Worm (Caenorhabditis elegans) whole organism, L2 larva: ENCODE measurements around the gene C42D4.13.

Experiments used
- C34F6.9 ChIP-seq: fragments of 150-350 bp; optimal IDR thresholded peaks from 2 replicates; lab custom pipeline; 2014; ENCODE audit warnings: missing biosample characterization, missing genetic modification characterization
- F13H6.1 ChIP-seq: sonication (generic microtip); optimal IDR thresholded peaks from 2 replicates; lab custom pipeline; 2016; ENCODE audit warnings: missing genetic modification characterization, missing compliant biosample characterization
- R02D3.7 ChIP-seq: fragments of 150-350 bp; optimal IDR thresholded peaks from 2 replicates; lab custom pipeline; 2014; ENCODE audit warnings: missing biosample characterization, missing genetic modification characterization
- Y55F3AM.14 ChIP-seq: fragments of 200-800 bp; sonication (Bioruptor generic); optimal IDR thresholded peaks from 2 replicates; lab custom pipeline; 2018; ENCODE audit warnings: mild to moderate bottlenecking, missing genetic modification characterization, missing compliant biosample characterization
- ZK546.5 ChIP-seq: sonication (generic microtip); optimal IDR thresholded peaks from 2 replicates; lab custom pipeline; 2017; ENCODE audit warnings: missing biosample characterization, missing genetic modification characterization
- alr-1 ChIP-seq: fragments of 150-350 bp; optimal IDR thresholded peaks from 2 replicates; lab custom pipeline; 2014; ENCODE audit warnings: missing biosample characterization, missing genetic modification characterization
- aly-2 ChIP-seq: fragments of 150-350 bp; optimal IDR thresholded peaks from 2 replicates; lab custom pipeline; 2014; ENCODE audit warnings: missing biosample characterization, missing genetic modification characterization
- ama-1 ChIP-seq: fragments of 150-350 bp; optimal IDR thresholded peaks from 2 replicates; lab custom pipeline; 2018; ENCODE audit warnings: inconsistent platforms
- blmp-1 ChIP-seq: sonication (generic microtip); optimal IDR thresholded peaks from 2 replicates; lab custom pipeline; 2017; ENCODE audit warnings: missing genetic modification characterization, mild to moderate bottlenecking, missing compliant biosample characterization, antibody characterized with exemption, moderate library complexity; ENCODE audit not compliant: insufficient read depth
- ceh-16 ChIP-seq: fragments of 150-350 bp; optimal IDR thresholded peaks from 2 replicates; lab custom pipeline; 2014; ENCODE audit warnings: missing biosample characterization, missing genetic modification characterization
- crh-2 ChIP-seq: sonication (generic microtip); optimal IDR thresholded peaks from 2 replicates; lab custom pipeline; 2017; ENCODE audit warnings: missing biosample characterization, missing genetic modification characterization
- elt-1 ChIP-seq: fragments of 150-350 bp; optimal IDR thresholded peaks from 2 replicates; lab custom pipeline; 2014; ENCODE audit warnings: missing biosample characterization, missing genetic modification characterization
- fos-1 ChIP-seq: fragments of 150-350 bp; optimal IDR thresholded peaks from 2 replicates; lab custom pipeline; 2014; ENCODE audit warnings: missing biosample characterization, missing genetic modification characterization
- gmeb-1 ChIP-seq: fragments of 150-350 bp; optimal IDR thresholded peaks from 2 replicates; lab custom pipeline; 2014; ENCODE audit warnings: missing biosample characterization, missing genetic modification characterization
- lin-11 ChIP-seq: fragments of 150-350 bp; sonication (generic microtip); optimal IDR thresholded peaks from 2 replicates; lab custom pipeline; 2014; ENCODE audit warnings: missing biosample characterization, missing genetic modification characterization, inconsistent platforms, mixed read lengths
- lin-13 ChIP-seq: fragments of 150-350 bp; optimal IDR thresholded peaks from 2 replicates; lab custom pipeline; 2014; ENCODE audit warnings: missing biosample characterization, missing genetic modification reagents, missing genetic modification characterization
- lin-39 ChIP-seq: fragments of 150-350 bp; optimal IDR thresholded peaks from 2 replicates; lab custom pipeline; 2014; ENCODE audit warnings: missing biosample characterization, missing genetic modification reagents, missing genetic modification characterization
- lsy-2 ChIP-seq, 2 experiments: fragments of 150-350 bp in 1 of 2; sonication (generic microtip) in 1 of 2; optimal IDR thresholded peaks; 2 replicates each; lab custom pipeline; 2014 to 2017; ENCODE audit warnings: missing biosample characterization in 2 of 2, missing genetic modification characterization in 2 of 2
- mab-5 ChIP-seq: fragments of 150-350 bp; optimal IDR thresholded peaks from 2 replicates; lab custom pipeline; 2014; ENCODE audit warnings: missing biosample characterization, missing genetic modification characterization
- mbf-1 ChIP-seq: sonication (generic microtip); optimal IDR thresholded peaks from 2 replicates; lab custom pipeline; 2017; ENCODE audit warnings: missing biosample characterization, missing genetic modification characterization
- mdl-1 ChIP-seq, 2 experiments: fragments of 150-350 bp in 1 of 2; sonication (generic microtip) in 1 of 2; optimal IDR thresholded peaks; 2 replicates each; lab custom pipeline; 2017; ENCODE audit warnings: missing biosample characterization in 2 of 2, missing genetic modification characterization in 2 of 2
- nhr-10 ChIP-seq: sonication (generic microtip); optimal IDR thresholded peaks from 2 replicates; lab custom pipeline; 2017; ENCODE audit warnings: missing biosample characterization, missing genetic modification characterization
- nhr-11 ChIP-seq: fragments of 150-350 bp; optimal IDR thresholded peaks from 2 replicates; lab custom pipeline; 2014; ENCODE audit warnings: missing biosample characterization, missing genetic modification characterization
- nhr-12 ChIP-seq: fragments of 150-350 bp; optimal IDR thresholded peaks from 2 replicates; lab custom pipeline; 2014; ENCODE audit warnings: missing biosample characterization, missing genetic modification characterization
- nhr-23 ChIP-seq: fragments of 150-350 bp; optimal IDR thresholded peaks from 2 replicates; lab custom pipeline; 2014; ENCODE audit warnings: missing biosample characterization, missing genetic modification reagents, missing genetic modification characterization
- nhr-25 ChIP-seq: fragments of 150-350 bp; sonication (generic microtip); optimal IDR thresholded peaks from 3 replicates; lab custom pipeline; 2014; ENCODE audit warnings: missing biosample characterization, missing genetic modification characterization
- nhr-6 ChIP-seq: fragments of 150-350 bp; optimal IDR thresholded peaks from 2 replicates; lab custom pipeline; 2014; ENCODE audit warnings: missing biosample characterization, missing genetic modification characterization
- nhr-77 ChIP-seq: fragments of 150-350 bp; optimal IDR thresholded peaks from 2 replicates; lab custom pipeline; 2014; ENCODE audit warnings: missing biosample characterization, missing genetic modification characterization
- sem-4 ChIP-seq: fragments of 150-350 bp; optimal IDR thresholded peaks from 2 replicates; lab custom pipeline; 2014; ENCODE audit warnings: missing biosample characterization, missing genetic modification reagents, missing genetic modification characterization
- skn-1 ChIP-seq: sonication (generic microtip); optimal IDR thresholded peaks from 2 replicates; lab custom pipeline; 2017; ENCODE audit warnings: missing biosample characterization, missing genetic modification characterization
- sma-3 ChIP-seq: sonication (generic microtip); optimal IDR thresholded peaks from 2 replicates; lab custom pipeline; 2016; ENCODE audit warnings: missing genetic modification reagents, missing genetic modification characterization, missing compliant biosample characterization
- sma-9 ChIP-seq, 2 experiments: fragments of 150-350 bp in 1 of 2; sonication (generic microtip) in 1 of 2; optimal IDR thresholded peaks; 2 replicates each; lab custom pipeline; 2014 to 2016; ENCODE audit warnings: missing genetic modification characterization in 2 of 2, mild to moderate bottlenecking in 1 of 2, missing biosample characterization in 1 of 2, missing compliant biosample characterization in 1 of 2, missing genetic modification reagents in 1 of 2, moderate library complexity in 1 of 2
- snpc-4 ChIP-seq: fragments of 150-350 bp; optimal IDR thresholded peaks from 2 replicates; lab custom pipeline; 2014; ENCODE audit warnings: missing biosample characterization, missing genetic modification characterization
- unc-39 ChIP-seq: fragments of 150-350 bp; optimal IDR thresholded peaks from 2 replicates; lab custom pipeline; 2014; ENCODE audit warnings: missing biosample characterization, missing genetic modification characterization
- unc-55 ChIP-seq: fragments of 150-350 bp; sonication (generic microtip); optimal IDR thresholded peaks from 3 replicates; lab custom pipeline; 2014; ENCODE audit warnings: missing biosample characterization, missing genetic modification reagents, missing genetic modification characterization
- unc-62 ChIP-seq: fragments of 150-350 bp; optimal IDR thresholded peaks from 2 replicates; lab custom pipeline; 2014; ENCODE audit warnings: missing biosample characterization, missing genetic modification reagents, missing genetic modification characterization
- zag-1 ChIP-seq: fragments of 150-350 bp; optimal IDR thresholded peaks from 2 replicates; lab custom pipeline; 2014; ENCODE audit warnings: missing biosample characterization, missing genetic modification characterization
- ztf-1 ChIP-seq: fragments of 200-800 bp; sonication (Bioruptor generic); conservative IDR thresholded peaks from 2 replicates; pipeline ENCODE4 v1.3.6; 2022; ENCODE audit warnings: missing genetic modification characterization, missing compliant biosample characterization
- ztf-11 ChIP-seq: sonication (generic microtip); optimal IDR thresholded peaks from 2 replicates; lab custom pipeline; 2017; ENCODE audit warnings: missing biosample characterization, missing genetic modification characterization
- ztf-4 ChIP-seq: fragments of 150-350 bp; optimal IDR thresholded peaks from 2 replicates; lab custom pipeline; 2014; ENCODE audit warnings: missing biosample characterization, missing genetic modification characterization

C42D4.13 gene

ce11 chrIV:7180304-7180703 lies 7.6 kb downstream of the C42D4.13 start, which contains the start of gene cest-10:
Gene cest-10, plus strand, starts transcription at chrIV:7180557.
- TF ChIP-seq lsy-2 (tag; optimal IDR thresholded peaks at IDR 0.05; lab: Kevin White, UChicago), result no peak
- TF ChIP-seq ztf-4, result no peak
- TF ChIP-seq unc-39 (tag; lab: Kevin White, UChicago), result no peak
- no peak for TF ChIP-seq snpc-4
- no peak for TF ChIP-seq C34F6.9
- TF ChIP-seq blmp-1 (tag; lab: Kevin White, UChicago), result peak; percentile 9
- no peak for TF ChIP-seq mdl-1 (tag; optimal IDR thresholded peaks at IDR 0.05; lab: Kevin White, UChicago)
- no peak for TF ChIP-seq nhr-10
- TF ChIP-seq sma-9 (GFP tag; optimal IDR thresholded peaks at IDR 0.05; lab: Kevin White, UChicago), result peak; percentile 29
- TF ChIP-seq sma-9 (tag; optimal IDR thresholded peaks at IDR 0.05; lab: Kevin White, UChicago), result no peak
- no peak for TF ChIP-seq skn-1 (tag; lab: Kevin White, UChicago)
- TF ChIP-seq nhr-25 (tag; lab: Kevin White, UChicago), result peak; percentile 40
- peak; percentile 65 for TF ChIP-seq fos-1 (tag; lab: Kevin White, UChicago)
- no peak for TF ChIP-seq unc-62 (GFP tag; lab: Kevin White, UChicago)
- no peak for TF ChIP-seq ceh-16 (tag; lab: Kevin White, UChicago)

DNA sequence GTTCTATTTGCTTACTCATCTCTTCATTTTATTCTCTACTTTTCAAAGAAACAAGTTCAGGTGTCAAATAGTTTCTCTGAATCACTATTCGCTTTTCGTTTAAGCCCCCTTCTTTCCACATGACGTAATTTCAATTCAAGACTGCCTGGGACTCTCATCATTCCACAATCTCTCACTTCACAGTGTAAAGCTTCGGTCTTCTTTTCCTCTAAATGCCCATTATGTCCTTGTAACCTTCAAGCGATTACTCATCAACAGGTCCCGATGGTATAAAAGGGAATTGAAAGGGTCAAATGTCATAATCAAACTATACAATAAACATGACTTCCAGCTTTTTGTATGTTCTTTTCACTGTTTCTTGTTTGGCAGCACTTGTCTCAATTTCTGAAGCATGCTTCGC lies 9.0 kb downstream of the C42D4.13 start, which contains the start of gene C42D4.3:
Gene C42D4.3 (plus strand): TSS at position 298 of the 400 bp plus-strand sequence.
- TF ChIP-seq lin-13 (GFP tag; lab: Kevin White, UChicago) (no peak), unc-39 (tag; lab: Kevin White, UChicago) (no peak), aly-2 (tag; lab: Kevin White, UChicago) (no peak), fos-1 (tag; lab: Kevin White, UChicago) (peak; percentile 52), nhr-25 (tag; lab: Kevin White, UChicago) (peak; percentile 86)
- TF ChIP-seq, all 48 proteins: peak for 2

DNA sequence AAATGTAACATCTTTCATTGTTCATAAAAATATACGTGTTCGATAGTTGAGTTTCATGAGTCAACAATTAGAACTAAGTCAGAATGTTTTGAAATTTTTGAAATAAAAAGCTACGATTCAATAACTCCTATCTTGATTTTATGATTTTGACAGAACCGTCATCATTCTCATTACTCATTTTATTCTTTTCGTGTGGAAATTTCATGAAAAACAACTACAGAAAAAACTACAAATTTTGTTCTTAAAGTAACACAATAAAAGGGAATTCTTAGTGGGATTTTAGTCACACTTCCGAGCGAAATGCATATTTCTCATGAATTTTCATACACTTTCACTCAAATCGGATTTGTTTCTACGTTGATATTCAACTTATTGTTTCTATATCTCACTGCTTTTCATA lies 11.0 kb downstream of the C42D4.13 start, which contains the start of gene str-44:
Gene str-44 (plus strand): TSS at position 301 of the 400 bp plus-strand sequence.
- TF ChIP-seq lin-11 (tag; lab: Kevin White, UChicago) (no peak), C34F6.9 (no peak), crh-2 (tag; lab: Kevin White, UChicago) (no peak), unc-55 (GFP tag; lab: Kevin White, UChicago) (no peak), R02D3.7 (tag; lab: Kevin White, UChicago) (no peak), nhr-77 (no peak), gmeb-1 (tag; lab: Kevin White, UChicago) (no peak), lsy-2 (tag; optimal IDR thresholded peaks at IDR 0.05; lab: Kevin White, UChicago) (no peak), mbf-1 (tag; lab: Kevin White, UChicago) (no peak), sem-4 (tag; lab: Kevin White, UChicago) (no peak), blmp-1 (tag; lab: Kevin White, UChicago) (no peak), nhr-23 (tag; lab: Kevin White, UChicago) (no peak), ztf-4 (no peak)

DNA sequence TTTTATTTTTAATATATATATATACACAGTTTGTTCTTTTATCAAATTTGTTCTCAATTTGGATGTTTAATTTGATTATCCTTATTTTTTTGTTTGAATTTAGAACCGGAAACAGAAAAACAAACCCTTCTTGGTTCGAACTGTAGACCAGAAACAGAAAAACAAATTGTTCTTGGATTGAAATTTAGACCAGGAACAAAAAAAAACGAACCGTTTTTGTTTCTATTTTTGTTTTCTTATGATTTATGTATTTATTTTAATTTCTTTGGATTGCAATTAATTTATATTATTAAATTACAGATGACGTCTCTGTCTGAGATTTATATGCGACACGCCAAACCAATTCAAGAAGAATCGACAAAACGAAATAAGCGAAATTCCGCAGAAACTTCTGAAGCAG lies 12.6 kb downstream of the C42D4.13 start, which contains the start of gene C42D4.19:
Gene C42D4.19 (plus strand): TSS at position 301 of the 400 bp plus-strand sequence.
- TF ChIP-seq lin-13 (GFP tag; lab: Kevin White, UChicago) (no peak), aly-2 (tag; lab: Kevin White, UChicago) (no peak), lin-11 (tag; lab: Kevin White, UChicago) (no peak), ZK546.5 (tag; lab: Kevin White, UChicago) (no peak), R02D3.7 (tag; lab: Kevin White, UChicago) (no peak), Y55F3AM.14 (GFP tag; lab: Kevin White, UChicago) (no peak), gmeb-1 (tag; lab: Kevin White, UChicago) (no peak), alr-1 (tag; lab: Kevin White, UChicago) (no peak), elt-1 (no peak), nhr-12 (tag; lab: Kevin White, UChicago) (no peak), skn-1 (tag; lab: Kevin White, UChicago) (no peak), crh-2 (tag; lab: Kevin White, UChicago) (no peak), fos-1 (tag; lab: Kevin White, UChicago) (no peak), mdl-1 (tag; optimal IDR thresholded peaks at IDR 0.05; lab: Kevin White, UChicago) (no peak), nhr-23 (tag; lab: Kevin White, UChicago) (no peak), nhr-6 (no peak)

- no peak for TF ChIP-seq unc-39 (tag; lab: Kevin White, UChicago)
- TF ChIP-seq lsy-2 (tag; optimal IDR thresholded peaks at IDR 0.05; lab: Kevin White, UChicago), result no peak
- no peak for TF ChIP-seq blmp-1 (tag; lab: Kevin White, UChicago)
- no peak for TF ChIP-seq zag-1
- TF ChIP-seq nhr-11 (tag; lab: Kevin White, UChicago), result no peak
- TF ChIP-seq mab-5 (tag; lab: Kevin White, UChicago), result no peak
- no peak for TF ChIP-seq gmeb-1 (tag; lab: Kevin White, UChicago)
- TF ChIP-seq lin-39 (tag; lab: Kevin White, UChicago), result no peak
- TF ChIP-seq fos-1 (tag; lab: Kevin White, UChicago), result no peak
- TF ChIP-seq snpc-4, result no peak
- no peak for TF ChIP-seq ama-1 (lab: Kevin White, UChicago)
- TF ChIP-seq sma-3 (GFP tag; lab: Kevin White, UChicago), result no peak
- TF ChIP-seq lin-13 (GFP tag; lab: Kevin White, UChicago), result no peak
- no peak for TF ChIP-seq nhr-25 (tag; lab: Kevin White, UChicago)
- TF ChIP-seq unc-55 (GFP tag; lab: Kevin White, UChicago), result no peak
- TF ChIP-seq ztf-11 (tag; lab: Kevin White, UChicago), result no peak
- no peak for TF ChIP-seq lin-11 (tag; lab: Kevin White, UChicago)
- no peak for TF ChIP-seq ztf-1 (GFP tag; lab: Robert Waterston, UW)
- TF ChIP-seq crh-2 (tag; lab: Kevin White, UChicago), result no peak
- TF ChIP-seq F13H6.1 (tag; lab: Kevin White, UChicago), result no peak
Observed at ce11 chrIV:7173489-7173888, 14.4 kb downstream of the C42D4.13 start, which contains the start of gene str-1. Gene str-1, plus strand, starts transcription at chrIV:7173789.
